Worm (Caenorhabditis elegans) whole organism, young adult: ENCODE results near the gene Y57A10C.9.

ENCODE experiments used
- B0261.1 ChIP-seq: sonication (generic microtip); optimal IDR thresholded peaks from 2 replicates; lab custom pipeline; 2016; ENCODE audit warnings: mild to moderate bottlenecking, missing genetic modification characterization, moderate library complexity, missing compliant biosample characterization
- F23B12.7 ChIP-seq: sonication (generic microtip); optimal IDR thresholded peaks from 2 replicates; lab custom pipeline; 2017; ENCODE audit warnings: missing genetic modification characterization, mild to moderate bottlenecking, missing compliant biosample characterization, antibody characterized with exemption, moderate library complexity; ENCODE audit not compliant: insufficient read depth
- F39B2.1 ChIP-seq: fragments of 200-800 bp; sonication (Bioruptor generic); IDR thresholded peaks from 2 replicates; pipeline ENCODE4 v1.3.6; 2022; ENCODE audit warnings: missing genetic modification reagents, missing genetic modification characterization, missing compliant biosample characterization
- F57A8.1 ChIP-seq: fragments of 200-800 bp; sonication (Bioruptor generic); optimal IDR thresholded peaks from 2 replicates; lab custom pipeline; 2018; ENCODE audit warnings: mild to moderate bottlenecking, missing genetic modification characterization, moderate library complexity, missing compliant biosample characterization
- T07F8.4 ChIP-seq: sonication (generic microtip); optimal IDR thresholded peaks from 2 replicates; lab custom pipeline; 2016; ENCODE audit warnings: mild to moderate bottlenecking, missing genetic modification characterization, moderate library complexity, missing compliant biosample characterization
- Y67H2A.10 ChIP-seq: fragments of 200-800 bp; sonication (Bioruptor generic); conservative IDR thresholded peaks from 2 replicates; pipeline ENCODE4 v1.3.6; 2022; ENCODE audit warnings: missing genetic modification reagents, missing genetic modification characterization, missing compliant biosample characterization
- akir-1 ChIP-seq: fragments of 200-800 bp; sonication (Bioruptor generic); optimal IDR thresholded peaks from 2 replicates; lab custom pipeline; 2018; ENCODE audit warnings: mild to moderate bottlenecking, missing genetic modification characterization, moderate library complexity, missing compliant biosample characterization
- ama-1 ChIP-seq, 3 experiments: fragments of 150-350 bp in 1 of 3; sonication (generic microtip) in 2 of 3; optimal IDR thresholded peaks; 2 replicates each; lab custom pipeline; 2014 to 2018; ENCODE audit warnings: missing biosample characterization in 2 of 3, missing genetic modification characterization in 2 of 3, missing genetic modification reagents in 2 of 3
- atf-7 ChIP-seq: sonication (generic microtip); optimal IDR thresholded peaks from 2 replicates; lab custom pipeline; 2017; ENCODE audit warnings: mild to moderate bottlenecking, missing genetic modification characterization, missing compliant biosample characterization
- ceh-100 ChIP-seq: fragments of 200-800 bp; sonication (Bioruptor generic); IDR thresholded peaks from 2 replicates; pipeline ENCODE4 v1.3.6; 2022; ENCODE audit warnings: missing genetic modification reagents, missing genetic modification characterization, missing compliant biosample characterization
- die-1 ChIP-seq: sonication (generic microtip); optimal IDR thresholded peaks from 2 replicates; lab custom pipeline; 2016; ENCODE audit warnings: missing genotype, mild to moderate bottlenecking, missing genetic modification characterization, missing compliant biosample characterization
- egl-44 ChIP-seq: fragments of 200-800 bp; sonication (Bioruptor generic); IDR thresholded peaks from 2 replicates; pipeline ENCODE4 v1.3.6; 2022; ENCODE audit warnings: missing genetic modification reagents, missing genetic modification characterization, missing compliant biosample characterization
- egrh-3 ChIP-seq: fragments of 200-800 bp; sonication (Bioruptor generic); IDR thresholded peaks from 2 replicates; pipeline ENCODE4 v1.3.6; 2022; ENCODE audit warnings: missing genetic modification reagents, missing genetic modification characterization, missing compliant biosample characterization
- ekl-4 ChIP-seq: fragments of 200-800 bp; sonication (Bioruptor generic); IDR thresholded peaks from 2 replicates; pipeline ENCODE4 v1.3.6; 2022; ENCODE audit warnings: missing genetic modification reagents, missing genetic modification characterization, missing compliant biosample characterization
- let-607 ChIP-seq, 2 experiments: fragments of 200-800 bp in 1 of 2; sonication (Bioruptor generic) in 1 of 2; sonication (generic microtip) in 1 of 2; optimal IDR thresholded peaks; 2 replicates each; lab custom pipeline; 2016 to 2018; ENCODE audit warnings: mild to moderate bottlenecking in 2 of 2, missing compliant biosample characterization in 2 of 2, missing genetic modification characterization in 2 of 2, moderate library complexity in 2 of 2, missing genotype in 1 of 2
- lin-35 ChIP-seq, 3 experiments: fragments of 150-350 bp in 2 of 3; sonication (generic microtip) in 1 of 3; optimal IDR thresholded peaks; 2 replicates each; lab custom pipeline; 2014 to 2018; ENCODE audit warnings: missing biosample characterization in 3 of 3, missing genetic modification characterization in 3 of 3, missing genetic modification reagents in 3 of 3
- lir-1 ChIP-seq: fragments of 200-800 bp; sonication (Bioruptor generic); conservative IDR thresholded peaks from 2 replicates; pipeline ENCODE4 v1.3.6; 2022; ENCODE audit warnings: missing genetic modification reagents, missing genetic modification characterization, missing compliant biosample characterization
- madf-6 ChIP-seq: fragments of 200-800 bp; sonication (Bioruptor generic); IDR thresholded peaks from 2 replicates; pipeline ENCODE4 v1.3.6; 2022; ENCODE audit warnings: missing genetic modification reagents, missing genetic modification characterization, missing compliant biosample characterization
- mel-28 ChIP-seq: sonication (generic microtip); optimal IDR thresholded peaks from 2 replicates; lab custom pipeline; 2016; ENCODE audit warnings: borderline replicate concordance, mild to moderate bottlenecking, missing genetic modification characterization, missing compliant biosample characterization
- mxl-1 ChIP-seq: sonication (generic microtip); optimal IDR thresholded peaks from 2 replicates; lab custom pipeline; 2016; ENCODE audit warnings: missing genetic modification characterization, missing compliant biosample characterization
- nhr-120 ChIP-seq: fragments of 200-800 bp; sonication (Bioruptor generic); IDR thresholded peaks from 2 replicates; pipeline ENCODE4 v1.3.6; 2022; ENCODE audit warnings: missing genetic modification characterization, missing compliant biosample characterization
- nhr-80 ChIP-seq: sonication (generic microtip); optimal IDR thresholded peaks from 2 replicates; lab custom pipeline; 2016; ENCODE audit warnings: missing genetic modification characterization, missing compliant biosample characterization
- nhr-90 ChIP-seq: sonication (generic microtip); optimal IDR thresholded peaks from 2 replicates; lab custom pipeline; 2016; ENCODE audit warnings: missing genotype, mild to moderate bottlenecking, missing genetic modification characterization, missing compliant biosample characterization
- pbrm-1 ChIP-seq: fragments of 200-800 bp; sonication (Bioruptor generic); IDR thresholded peaks from 2 replicates; pipeline ENCODE4 v1.3.6; 2022; ENCODE audit warnings: missing genetic modification reagents, missing genetic modification characterization, missing compliant biosample characterization
- pha-4 ChIP-seq: fragments of 150-350 bp; sonication (generic microtip); optimal IDR thresholded peaks from 2 replicates; lab custom pipeline; 2014; ENCODE audit warnings: missing biosample characterization, missing genetic modification reagents, missing genetic modification characterization
- sdz-38 ChIP-seq: sonication (generic microtip); optimal IDR thresholded peaks from 2 replicates; lab custom pipeline; 2016; ENCODE audit warnings: missing genotype, missing genetic modification characterization, missing compliant biosample characterization
- snpc-1.1 ChIP-seq: sonication (generic microtip); optimal IDR thresholded peaks from 2 replicates; lab custom pipeline; 2017; ENCODE audit warnings: missing genetic modification characterization, mild to moderate bottlenecking, missing compliant biosample characterization, antibody characterized with exemption, moderate library complexity, missing genotype, missing genetic modification reagents; ENCODE audit not compliant: insufficient read depth
- snpc-4 ChIP-seq, 5 experiments: fragments of 150-350 bp in 1 of 5; sonication (generic microtip) in 4 of 5; optimal IDR thresholded peaks; 2 replicates each; lab custom pipeline; 2014 to 2018; ENCODE audit warnings: missing genetic modification characterization in 5 of 5, missing biosample characterization in 3 of 5, antibody characterized with exemption in 2 of 5, mild to moderate bottlenecking in 2 of 5, missing compliant biosample characterization in 2 of 5, missing genotype in 2 of 5, moderate library complexity in 2 of 5, missing genetic modification reagents in 1 of 5
- sptf-2 ChIP-seq: fragments of 200-800 bp; sonication (Bioruptor generic); optimal IDR thresholded peaks from 2 replicates; lab custom pipeline; 2018; ENCODE audit warnings: mild to moderate bottlenecking, missing genetic modification characterization, missing compliant biosample characterization
- unc-130 ChIP-seq: sonication (generic microtip); optimal IDR thresholded peaks from 2 replicates; lab custom pipeline; 2016; ENCODE audit warnings: missing genetic modification reagents, missing genetic modification characterization, missing compliant biosample characterization
- xnd-1 ChIP-seq: sonication (generic microtip); optimal IDR thresholded peaks from 2 replicates; lab custom pipeline; 2016; ENCODE audit warnings: missing genotype, missing genetic modification reagents, missing genetic modification characterization, missing compliant biosample characterization
- ztf-25 ChIP-seq: fragments of 200-800 bp; sonication (Bioruptor generic); IDR thresholded peaks from 2 replicates; pipeline ENCODE4 v1.3.6; 2022; ENCODE audit warnings: missing genetic modification reagents, missing genetic modification characterization, missing compliant biosample characterization
- ztf-28 ChIP-seq: fragments of 200-800 bp; sonication (Bioruptor generic); IDR thresholded peaks from 2 replicates; pipeline ENCODE4 v1.3.6; 2022; ENCODE audit warnings: missing genetic modification reagents, missing genetic modification characterization, missing compliant biosample characterization
- ztf-6 ChIP-seq: fragments of 200-800 bp; sonication (Bioruptor generic); IDR thresholded peaks from 2 replicates; pipeline ENCODE4 v1.3.6; 2022; ENCODE audit warnings: missing genetic modification reagents, missing genetic modification characterization, missing compliant biosample characterization

The Y57A10C.9 gene

ce11 chrII:12435202-12435872 is 3.0 kb downstream of the Y57A10C.9 start (continued):
- TF ChIP-seq mel-28 (tag; lab: Kevin White, UChicago) = no peak
- no peak for TF ChIP-seq ceh-100 (GFP tag; lab: Robert Waterston, UW)
- TF ChIP-seq madf-6 (GFP tag; lab: Robert Waterston, UW) = no peak
- TF ChIP-seq ztf-28 (GFP tag; lab: Robert Waterston, UW) = 0 out of 2 replicates have a peak, but pooled peaks have one; percentile 13
- TF ChIP-seq egl-44 (GFP tag; lab: Robert Waterston, UW) = no peak
- 0 out of 2 replicates have a peak, but pooled peaks have one; percentile 32 for TF ChIP-seq ztf-25
- peak; percentile 61 for TF ChIP-seq B0261.1 (tag; lab: Kevin White, UChicago)
- TF ChIP-seq sptf-2 (GFP tag; lab: Kevin White, UChicago) = no peak
- no peak for TF ChIP-seq sdz-38 (tag; lab: Kevin White, UChicago)
- TF ChIP-seq pha-4 (tag; lab: Kevin White, UChicago) = no peak
- TF ChIP-seq egrh-3 (GFP tag; lab: Robert Waterston, UW) = no peak
- TF ChIP-seq snpc-1.1 (tag; lab: Kevin White, UChicago) = no peak
- no peak for TF ChIP-seq xnd-1 (tag; lab: Kevin White, UChicago)
- no peak for TF ChIP-seq nhr-90 (tag; lab: Kevin White, UChicago)
- no peak for TF ChIP-seq atf-7 (tag; lab: Kevin White, UChicago)
- no peak for TF ChIP-seq Y67H2A.10 (GFP tag; lab: Robert Waterston, UW)
- TF ChIP-seq T07F8.4 (tag; lab: Kevin White, UChicago) = no peak
- no peak for TF ChIP-seq lin-35 (GFP tag; optimal IDR thresholded peaks at IDR 0.05; lab: Kevin White, UChicago)
- no peak for TF ChIP-seq pbrm-1 (GFP tag; lab: Robert Waterston, UW)
- no peak for TF ChIP-seq mxl-1
- TF ChIP-seq F39B2.1 (GFP tag; lab: Robert Waterston, UW) = no peak
- TF ChIP-seq ama-1 (optimal IDR thresholded peaks at IDR 0.05; lab: Kevin White, UChicago) = no peak
- TF ChIP-seq ama-1 (GFP tag; optimal IDR thresholded peaks at IDR 0.05; lab: Kevin White, UChicago) = no peak
- TF ChIP-seq die-1 (tag; lab: Kevin White, UChicago) = peak; percentile 45
- no peak for TF ChIP-seq ztf-6 (GFP tag; lab: Robert Waterston, UW)
- no peak for TF ChIP-seq lir-1

- TF ChIP-seq snpc-4 (GFP tag; optimal IDR thresholded peaks at IDR 0.05; lab: Kevin White, UChicago) (no peak), snpc-4 (tag; optimal IDR thresholded peaks at IDR 0.05; lab: Kevin White, UChicago) (peak in 1 of 4 experiments; percentile 35), egrh-3 (GFP tag; lab: Robert Waterston, UW) (no peak)
Observed at ce11 chrII:12432356-12432755, 6.0 kb downstream of the Y57A10C.9 start, which contains the start of gene dct-12. TSS of gene dct-12 (minus strand) at chrII:12432456.

ce11 chrII:12429743-12430142 is 8.6 kb downstream of the Y57A10C.9 start, which contains the start of gene Y57A10C.8:
TSS of gene Y57A10C.8 (minus strand) at chrII:12429843.
- TF ChIP-seq nhr-120 (GFP tag; lab: Robert Waterston, UW) (no peak), F23B12.7 (tag; lab: Kevin White, UChicago) (no peak), akir-1 (no peak), ama-1 (optimal IDR thresholded peaks at IDR 0.05; lab: Kevin White, UChicago) (no peak), ama-1 (GFP tag; optimal IDR thresholded peaks at IDR 0.05; lab: Kevin White, UChicago) (no peak)
- TF ChIP-seq, all 124 proteins: peak for 0

- no peak for TF ChIP-seq F57A8.1 (GFP tag; lab: Kevin White, UChicago)
- no peak for TF ChIP-seq ekl-4 (GFP tag; lab: Robert Waterston, UW)
- TF ChIP-seq let-607 (tag; optimal IDR thresholded peaks at IDR 0.05; lab: Kevin White, UChicago) = peak in 1 of 2 experiments; percentile 23
- TF ChIP-seq nhr-80 = peak; percentile 78
- no peak for TF ChIP-seq unc-130 (GFP tag; lab: Kevin White, UChicago)
Observed at ce11 chrII:12425644-12426222, 12.6 kb downstream of the Y57A10C.9 start, which contains the start of gene daf-22. TSS of gene daf-22 (minus strand) at chrII:12425694.
